Worm (Caenorhabditis elegans) whole organism, L4 larva: ENCODE data around the gene nhr-36.

Experiments used
- F26F4.8 ChIP-seq: fragments of 200-800 bp; sonication (Bioruptor generic); conservative IDR thresholded peaks from 2 replicates; pipeline ENCODE4 v1.3.6; 2022; ENCODE audit warnings: missing genetic modification characterization, missing compliant biosample characterization
- F44E2.7 ChIP-seq: fragments of 200-800 bp; sonication (Bioruptor generic); IDR thresholded peaks from 2 replicates; pipeline ENCODE4 v2.1.2; 2022; ENCODE audit warnings: missing genetic modification characterization, missing compliant biosample characterization
- R02D3.7 ChIP-seq: fragments of 150-350 bp; sonication (generic microtip); optimal IDR thresholded peaks from 3 replicates; lab custom pipeline; 2014; ENCODE audit warnings: missing biosample characterization, missing genetic modification characterization
- T20F7.1 ChIP-seq: fragments of 200-800 bp; sonication (Bioruptor generic); optimal IDR thresholded peaks from 2 replicates; lab custom pipeline; 2018; ENCODE audit warnings: mild to moderate bottlenecking, missing genetic modification characterization, missing compliant biosample characterization
- Y105C5A.15 ChIP-seq: fragments of 200-800 bp; sonication (Bioruptor generic); IDR thresholded peaks from 2 replicates; pipeline ENCODE4 v1.3.6; 2022; ENCODE audit warnings: missing genetic modification characterization, missing compliant biosample characterization
- Y5F2A.4 ChIP-seq: fragments of 200-800 bp; sonication (Bioruptor generic); optimal IDR thresholded peaks from 2 replicates; lab custom pipeline; 2018; ENCODE audit warnings: mild to moderate bottlenecking, missing genetic modification characterization, missing compliant biosample characterization
- ZK546.5 ChIP-seq, 2 experiments: sonication (generic microtip); optimal IDR thresholded peaks; 2 replicates each; lab custom pipeline; 2017; ENCODE audit warnings: missing biosample characterization in 2 of 2, missing genetic modification characterization in 2 of 2
- aha-1 ChIP-seq: fragments of 150-350 bp; peaks from one replicate; lab custom pipeline; 2014; ENCODE audit warnings: missing biosample characterization, missing genetic modification characterization
- attf-4 ChIP-seq: sonication (generic microtip); optimal IDR thresholded peaks from 3 replicates; lab custom pipeline; 2017; ENCODE audit warnings: missing biosample characterization, missing genetic modification characterization
- ceh-28 ChIP-seq: fragments of 150-350 bp; optimal IDR thresholded peaks from 2 replicates; lab custom pipeline; 2014; ENCODE audit warnings: missing biosample characterization, missing genetic modification reagents, missing genetic modification characterization
- ceh-32 ChIP-seq: sonication (generic microtip); optimal IDR thresholded peaks from 2 replicates; lab custom pipeline; 2016; ENCODE audit warnings: mild to moderate bottlenecking, missing genetic modification characterization, missing compliant biosample characterization; ENCODE audit not compliant: poor library complexity
- ceh-62 ChIP-seq: sonication (generic microtip); optimal IDR thresholded peaks from 2 replicates; lab custom pipeline; 2017; ENCODE audit warnings: missing biosample characterization, missing genetic modification characterization
- ceh-82 ChIP-seq: sonication (generic microtip); optimal IDR thresholded peaks from 2 replicates; lab custom pipeline; 2017; ENCODE audit warnings: missing biosample characterization, missing genetic modification characterization
- daf-16 ChIP-seq, 3 experiments: sonication (generic microtip); optimal IDR thresholded peaks; 2 replicates each; lab custom pipeline; 2016 to 2017; ENCODE audit warnings: missing genetic modification characterization in 3 of 3, missing genetic modification reagents in 3 of 3, mild to moderate bottlenecking in 2 of 3, missing compliant biosample characterization in 2 of 3, missing biosample characterization in 1 of 3, moderate library complexity in 1 of 3
- dpl-1 ChIP-seq: fragments of 150-350 bp; optimal IDR thresholded peaks from 2 replicates; lab custom pipeline; 2014; ENCODE audit warnings: missing biosample characterization, missing genetic modification reagents, missing genetic modification characterization
- dve-1 ChIP-seq: sonication (generic microtip); optimal IDR thresholded peaks from 2 replicates; lab custom pipeline; 2017; ENCODE audit warnings: antibody characterized with exemption, mild to moderate bottlenecking, missing genetic modification characterization, missing compliant biosample characterization; ENCODE audit not compliant: insufficient read depth
- egl-27 ChIP-seq: sonication (generic microtip); optimal IDR thresholded peaks from 3 replicates; lab custom pipeline; 2017; ENCODE audit warnings: missing biosample characterization, missing genetic modification reagents, missing genetic modification characterization
- fkh-10 ChIP-seq: fragments of 150-350 bp; optimal IDR thresholded peaks from 2 replicates; lab custom pipeline; 2014; ENCODE audit warnings: missing biosample characterization, missing genetic modification reagents, missing genetic modification characterization
- fos-1 ChIP-seq: fragments of 150-350 bp; optimal IDR thresholded peaks from 2 replicates; lab custom pipeline; 2014; ENCODE audit warnings: missing biosample characterization, missing genetic modification characterization
- hif-1 ChIP-seq, 2 experiments: sonication (generic microtip); optimal IDR thresholded peaks; 2 replicates each; lab custom pipeline; 2016 to 2017; ENCODE audit warnings: missing compliant biosample characterization in 2 of 2, missing genetic modification characterization in 2 of 2, missing genetic modification reagents in 2 of 2, missing genotype in 2 of 2, mild to moderate bottlenecking in 1 of 2
- hlh-11 ChIP-seq: fragments of 200-800 bp; sonication (Bioruptor generic); optimal IDR thresholded peaks from 2 replicates; lab custom pipeline; 2018; ENCODE audit warnings: mild to moderate bottlenecking, missing genetic modification characterization, missing compliant biosample characterization
- hlh-30 ChIP-seq: sonication (generic microtip); optimal IDR thresholded peaks from 2 replicates; lab custom pipeline; 2017; ENCODE audit warnings: antibody characterized with exemption, mild to moderate bottlenecking, missing genetic modification characterization, missing compliant biosample characterization; ENCODE audit not compliant: insufficient read depth
- hmg-1.1 ChIP-seq: fragments of 200-800 bp; sonication (Bioruptor generic); IDR thresholded peaks from 2 replicates; pipeline ENCODE4 v1.3.6; 2022; ENCODE audit warnings: missing genetic modification reagents, missing genetic modification characterization, missing compliant biosample characterization
- lin-15B ChIP-seq: fragments of 150-350 bp; sonication (generic microtip); optimal IDR thresholded peaks from 3 replicates; lab custom pipeline; 2014; ENCODE audit warnings: missing biosample characterization, missing genetic modification characterization
- lin-29 ChIP-seq: fragments of 200-800 bp; sonication (Bioruptor generic); IDR thresholded peaks from 2 replicates; pipeline ENCODE4 v1.3.6; 2022; ENCODE audit warnings: missing genetic modification reagents, missing genetic modification characterization, missing compliant biosample characterization
- lin-38 ChIP-seq: fragments of 200-800 bp; sonication (Bioruptor generic); IDR thresholded peaks from 2 replicates; pipeline ENCODE4 v1.3.6; 2022; ENCODE audit warnings: missing genetic modification reagents, missing genetic modification characterization, missing compliant biosample characterization
- lin-39 ChIP-seq: fragments of 150-350 bp; optimal IDR thresholded peaks from 2 replicates; lab custom pipeline; 2014; ENCODE audit warnings: missing biosample characterization, missing genetic modification reagents, missing genetic modification characterization
- mdl-1 ChIP-seq, 2 experiments: fragments of 150-350 bp in 1 of 2; sonication (generic microtip) in 1 of 2; optimal IDR thresholded peaks; 2 replicates each; lab custom pipeline; 2014 to 2017; ENCODE audit warnings: missing biosample characterization in 2 of 2, missing genetic modification characterization in 2 of 2
- mxl-2 ChIP-seq: fragments of 200-800 bp; sonication (Bioruptor generic); conservative IDR thresholded peaks from 2 replicates; pipeline ENCODE4 v1.3.6; 2022; ENCODE audit warnings: missing genetic modification reagents, missing genetic modification characterization, missing compliant biosample characterization
- nhr-102 ChIP-seq: sonication (generic microtip); optimal IDR thresholded peaks from 2 replicates; lab custom pipeline; 2016; ENCODE audit warnings: mild to moderate bottlenecking, missing genetic modification characterization, moderate library complexity, missing compliant biosample characterization
- nhr-25 ChIP-seq: sonication (generic microtip); optimal IDR thresholded peaks from 2 replicates; lab custom pipeline; 2017; ENCODE audit warnings: missing genetic modification characterization, mild to moderate bottlenecking, missing compliant biosample characterization, antibody characterized with exemption, moderate library complexity, borderline replicate concordance; ENCODE audit not compliant: insufficient read depth
- nhr-28 ChIP-seq: fragments of 150-350 bp; optimal IDR thresholded peaks from 2 replicates; lab custom pipeline; 2014; ENCODE audit warnings: missing biosample characterization, missing genetic modification characterization
- nhr-76 ChIP-seq: fragments of 150-350 bp; optimal IDR thresholded peaks from 2 replicates; lab custom pipeline; 2014; ENCODE audit warnings: missing biosample characterization, missing genetic modification characterization
- pha-4 ChIP-seq, 2 experiments: fragments of 150-350 bp in 1 of 2; fragments of 200-800 bp in 1 of 2; sonication (Bioruptor generic) in 1 of 2; IDR thresholded peaks in 1 of 2; optimal IDR thresholded peaks in 1 of 2; 2 replicates each; pipeline versions ENCODE4 v1.3.6 to Lab custom; 2014 to 2022; ENCODE audit warnings: missing genetic modification characterization in 2 of 2, missing genetic modification reagents in 2 of 2, missing biosample characterization in 1 of 2, missing compliant biosample characterization in 1 of 2
- pqm-1 ChIP-seq: sonication (generic microtip); optimal IDR thresholded peaks from 2 replicates; lab custom pipeline; 2017; ENCODE audit warnings: missing biosample characterization, missing genetic modification characterization
- sdz-12 ChIP-seq: fragments of 200-800 bp; sonication (Bioruptor generic); optimal IDR thresholded peaks from 2 replicates; lab custom pipeline; 2018; ENCODE audit warnings: mild to moderate bottlenecking, missing genetic modification characterization, missing compliant biosample characterization
- set-16 ChIP-seq: fragments of 200-800 bp; sonication (Bioruptor generic); IDR thresholded peaks from 2 replicates; pipeline ENCODE4 v1.3.6; 2022; ENCODE audit warnings: missing genetic modification reagents, missing genetic modification characterization, missing compliant biosample characterization
- unc-130 ChIP-seq: sonication (generic microtip); optimal IDR thresholded peaks from 2 replicates; lab custom pipeline; 2016; ENCODE audit warnings: missing genetic modification reagents, missing genetic modification characterization, missing compliant biosample characterization
- unc-39 ChIP-seq: sonication (generic microtip); optimal IDR thresholded peaks from 2 replicates; lab custom pipeline; 2017; ENCODE audit warnings: missing biosample characterization, missing genetic modification characterization
- unc-62 ChIP-seq, 3 experiments: fragments of 150-350 bp in 1 of 3; sonication (generic microtip); optimal IDR thresholded peaks in 2 of 3; peaks in 1 of 3; 1 replicate in 1 of 3; 2 replicates in 2 of 3; lab custom pipeline; 2014 to 2017; ENCODE audit warnings: missing biosample characterization in 3 of 3, missing genetic modification characterization in 3 of 3, missing genetic modification reagents in 3 of 3, missing genotype in 1 of 3
- zfp-2 ChIP-seq: sonication (generic microtip); optimal IDR thresholded peaks from 2 replicates; lab custom pipeline; 2016; ENCODE audit warnings: mild to moderate bottlenecking, missing genetic modification characterization, missing compliant biosample characterization

Gene nhr-36

ce11 chrV:9271835-9272234 lies 10.4 kb upstream of the nhr-36 start:
- no peak for TF ChIP-seq dve-1 (tag; lab: Kevin White, UChicago)
- TF ChIP-seq hlh-30 (tag; lab: Kevin White, UChicago), result no peak
- TF ChIP-seq unc-62 (GFP tag; optimal IDR thresholded peaks at IDR 0.05 in 1 of 2; lab: Kevin White, UChicago), result peak in 1 of 2 experiments; percentile 84
- no peak for TF ChIP-seq unc-62 (tag; optimal IDR thresholded peaks at IDR 0.05; lab: Kevin White, UChicago)
- TF ChIP-seq R02D3.7 (tag; lab: Kevin White, UChicago), result no peak

- TF ChIP-seq attf-4 (no peak), set-16 (GFP tag; lab: Robert Waterston, UW) (no peak), fkh-10 (GFP tag; lab: Kevin White, UChicago) (peak; percentile 29), hmg-1.1 (GFP tag; lab: Robert Waterston, UW) (peak; percentile 41; the same call in 1 of the 2 replicates), mdl-1 (tag; optimal IDR thresholded peaks at IDR 0.05; lab: Kevin White, UChicago) (peak in 1 of 2 experiments; percentile 6), lin-39 (no peak), daf-16 (GFP tag; optimal IDR thresholded peaks at IDR 0.05; lab: Kevin White, UChicago) (peak in 1 of 2 experiments; percentile 6), daf-16 (tag; optimal IDR thresholded peaks at IDR 0.05; lab: Kevin White, UChicago) (no peak), T20F7.1 (GFP tag; lab: Kevin White, UChicago) (no peak), ceh-82 (tag; lab: Kevin White, UChicago) (no peak), nhr-102 (tag; lab: Kevin White, UChicago) (no peak), hif-1 (tag; optimal IDR thresholded peaks at IDR 0.05; lab: Kevin White, UChicago) (peak in 1 of 2 experiments; percentile 9), egl-27 (no peak), ZK546.5 (tag; optimal IDR thresholded peaks at IDR 0.05; lab: Kevin White, UChicago) (no peak), unc-62 (GFP tag; optimal IDR thresholded peaks at IDR 0.05 in 1 of 2; lab: Kevin White, UChicago) (peak in 1 of 2 experiments; percentile 92), unc-62 (tag; optimal IDR thresholded peaks at IDR 0.05; lab: Kevin White, UChicago) (no peak), Y5F2A.4 (GFP tag; lab: Kevin White, UChicago) (no peak), hlh-11 (tag; lab: Kevin White, UChicago) (peak; percentile 32), sdz-12 (no peak), mxl-2 (no peak)
Observed at ce11 chrV:9270442-9270841, 9.1 kb upstream of the nhr-36 start.

ce11 chrV:9268202-9268601 lies 6.8 kb upstream of the nhr-36 start:
- peak; percentile 86 for TF ChIP-seq aha-1 (tag; lab: Kevin White, UChicago)
- TF ChIP-seq nhr-25 (tag; lab: Kevin White, UChicago), result no peak

ce11 chrV:9266399-9266798 lies 5.0 kb upstream of the nhr-36 start, which contains the start of gene slc-17.7:
Gene slc-17.7, minus strand, starts transcription at chrV:9266499.
- TF ChIP-seq R02D3.7 (tag; lab: Kevin White, UChicago) (no peak), ceh-32 (tag; lab: Kevin White, UChicago) (no peak), F26F4.8 (GFP tag; lab: Robert Waterston, UW) (no peak), pqm-1 (no peak), fkh-10 (GFP tag; lab: Kevin White, UChicago) (no peak), mdl-1 (tag; optimal IDR thresholded peaks at IDR 0.05; lab: Kevin White, UChicago) (no peak), hmg-1.1 (GFP tag; lab: Robert Waterston, UW) (no peak), ceh-28 (tag; lab: Kevin White, UChicago) (no peak), unc-39 (no peak), lin-29 (GFP tag; lab: Robert Waterston, UW) (no peak), ceh-82 (tag; lab: Kevin White, UChicago) (no peak)

ce11 chrV:9262708-9263107 lies 1.3 kb upstream of the nhr-36 start:
- TF ChIP-seq mdl-1 (tag; optimal IDR thresholded peaks at IDR 0.05; lab: Kevin White, UChicago), result no peak
- no peak for TF ChIP-seq dpl-1 (GFP tag; lab: Kevin White, UChicago)
- TF ChIP-seq lin-38 (GFP tag; lab: Robert Waterston, UW), result no peak
- no peak for TF ChIP-seq fos-1 (tag; lab: Kevin White, UChicago)
- no peak for TF ChIP-seq F44E2.7 (GFP tag; lab: Robert Waterston, UW)
- peak; percentile 43 for TF ChIP-seq nhr-28 (tag; lab: Kevin White, UChicago)
- TF ChIP-seq unc-130, result no peak
- no peak for TF ChIP-seq nhr-76
- TF ChIP-seq daf-16 (GFP tag; optimal IDR thresholded peaks at IDR 0.05; lab: Kevin White, UChicago), result no peak
- peak; percentile 52 for TF ChIP-seq daf-16 (tag; optimal IDR thresholded peaks at IDR 0.05; lab: Kevin White, UChicago)
- TF ChIP-seq pha-4 (GFP tag; IDR thresholded peaks at IDR 0.05; lab: Robert Waterston, UW), result no peak
- no peak for TF ChIP-seq pha-4 (tag; optimal IDR thresholded peaks at IDR 0.05; lab: Kevin White, UChicago)
- TF ChIP-seq ceh-62 (tag; lab: Kevin White, UChicago), result no peak
- TF ChIP-seq Y105C5A.15, result no peak
- no peak for TF ChIP-seq lin-15B (tag; lab: Kevin White, UChicago)
- no peak for TF ChIP-seq zfp-2 (tag; lab: Kevin White, UChicago)
- no peak for TF ChIP-seq Y5F2A.4 (GFP tag; lab: Kevin White, UChicago)
- no peak for TF ChIP-seq aha-1 (tag; lab: Kevin White, UChicago)
